Worm (Caenorhabditis elegans) whole organism, L2 larva: ENCODE measurements around the gene F56A11.6.

Experiments
- C34F6.9 ChIP-seq: fragments of 150-350 bp; optimal IDR thresholded peaks from 2 replicates; lab custom pipeline; 2014; ENCODE audit warnings: missing biosample characterization, missing genetic modification characterization
- F13H6.1 ChIP-seq: sonication (generic microtip); optimal IDR thresholded peaks from 2 replicates; lab custom pipeline; 2016; ENCODE audit warnings: missing genetic modification characterization, missing compliant biosample characterization
- R02D3.7 ChIP-seq: fragments of 150-350 bp; optimal IDR thresholded peaks from 2 replicates; lab custom pipeline; 2014; ENCODE audit warnings: missing biosample characterization, missing genetic modification characterization
- ZK546.5 ChIP-seq: sonication (generic microtip); optimal IDR thresholded peaks from 2 replicates; lab custom pipeline; 2017; ENCODE audit warnings: missing biosample characterization, missing genetic modification characterization
- alr-1 ChIP-seq: fragments of 150-350 bp; optimal IDR thresholded peaks from 2 replicates; lab custom pipeline; 2014; ENCODE audit warnings: missing biosample characterization, missing genetic modification characterization
- blmp-1 ChIP-seq: sonication (generic microtip); optimal IDR thresholded peaks from 2 replicates; lab custom pipeline; 2017; ENCODE audit warnings: missing genetic modification characterization, mild to moderate bottlenecking, missing compliant biosample characterization, antibody characterized with exemption, moderate library complexity; ENCODE audit not compliant: insufficient read depth
- ceh-16 ChIP-seq: fragments of 150-350 bp; optimal IDR thresholded peaks from 2 replicates; lab custom pipeline; 2014; ENCODE audit warnings: missing biosample characterization, missing genetic modification characterization
- crh-2 ChIP-seq: sonication (generic microtip); optimal IDR thresholded peaks from 2 replicates; lab custom pipeline; 2017; ENCODE audit warnings: missing biosample characterization, missing genetic modification characterization
- dmd-4 ChIP-seq: sonication (generic microtip); optimal IDR thresholded peaks from 2 replicates; lab custom pipeline; 2017; ENCODE audit warnings: missing biosample characterization, missing genetic modification characterization
- elt-3 ChIP-seq: sonication (generic microtip); optimal IDR thresholded peaks from 2 replicates; lab custom pipeline; 2017; ENCODE audit warnings: missing biosample characterization, missing genetic modification characterization
- fos-1 ChIP-seq: fragments of 150-350 bp; optimal IDR thresholded peaks from 2 replicates; lab custom pipeline; 2014; ENCODE audit warnings: missing biosample characterization, missing genetic modification characterization
- gmeb-1 ChIP-seq: fragments of 150-350 bp; optimal IDR thresholded peaks from 2 replicates; lab custom pipeline; 2014; ENCODE audit warnings: missing biosample characterization, missing genetic modification characterization
- lin-11 ChIP-seq: fragments of 150-350 bp; sonication (generic microtip); optimal IDR thresholded peaks from 2 replicates; lab custom pipeline; 2014; ENCODE audit warnings: missing biosample characterization, missing genetic modification characterization, inconsistent platforms, mixed read lengths
- lin-13 ChIP-seq: fragments of 150-350 bp; optimal IDR thresholded peaks from 2 replicates; lab custom pipeline; 2014; ENCODE audit warnings: missing biosample characterization, missing genetic modification reagents, missing genetic modification characterization
- lin-39 ChIP-seq: fragments of 150-350 bp; optimal IDR thresholded peaks from 2 replicates; lab custom pipeline; 2014; ENCODE audit warnings: missing biosample characterization, missing genetic modification reagents, missing genetic modification characterization
- lsy-2 ChIP-seq, 2 experiments: fragments of 150-350 bp in 1 of 2; sonication (generic microtip) in 1 of 2; optimal IDR thresholded peaks; 2 replicates each; lab custom pipeline; 2014 to 2017; ENCODE audit warnings: missing biosample characterization in 2 of 2, missing genetic modification characterization in 2 of 2
- mbf-1 ChIP-seq: sonication (generic microtip); optimal IDR thresholded peaks from 2 replicates; lab custom pipeline; 2017; ENCODE audit warnings: missing biosample characterization, missing genetic modification characterization
- mdl-1 ChIP-seq, 2 experiments: fragments of 150-350 bp in 1 of 2; sonication (generic microtip) in 1 of 2; optimal IDR thresholded peaks; 2 replicates each; lab custom pipeline; 2017; ENCODE audit warnings: missing biosample characterization in 2 of 2, missing genetic modification characterization in 2 of 2
- nhr-10 ChIP-seq: sonication (generic microtip); optimal IDR thresholded peaks from 2 replicates; lab custom pipeline; 2017; ENCODE audit warnings: missing biosample characterization, missing genetic modification characterization
- nhr-11 ChIP-seq: fragments of 150-350 bp; optimal IDR thresholded peaks from 2 replicates; lab custom pipeline; 2014; ENCODE audit warnings: missing biosample characterization, missing genetic modification characterization
- nhr-12 ChIP-seq: fragments of 150-350 bp; optimal IDR thresholded peaks from 2 replicates; lab custom pipeline; 2014; ENCODE audit warnings: missing biosample characterization, missing genetic modification characterization
- nhr-129 ChIP-seq: fragments of 150-350 bp; optimal IDR thresholded peaks from 2 replicates; lab custom pipeline; 2014; ENCODE audit warnings: missing biosample characterization, missing genetic modification characterization
- nhr-21 ChIP-seq: fragments of 150-350 bp; optimal IDR thresholded peaks from 2 replicates; lab custom pipeline; 2014; ENCODE audit warnings: missing biosample characterization, missing genetic modification characterization
- nhr-237 ChIP-seq: fragments of 150-350 bp; optimal IDR thresholded peaks from 2 replicates; lab custom pipeline; 2014; ENCODE audit warnings: missing biosample characterization, missing genetic modification characterization
- nhr-25 ChIP-seq: fragments of 150-350 bp; sonication (generic microtip); optimal IDR thresholded peaks from 3 replicates; lab custom pipeline; 2014; ENCODE audit warnings: missing biosample characterization, missing genetic modification characterization
- nhr-6 ChIP-seq: fragments of 150-350 bp; optimal IDR thresholded peaks from 2 replicates; lab custom pipeline; 2014; ENCODE audit warnings: missing biosample characterization, missing genetic modification characterization
- nhr-77 ChIP-seq: fragments of 150-350 bp; optimal IDR thresholded peaks from 2 replicates; lab custom pipeline; 2014; ENCODE audit warnings: missing biosample characterization, missing genetic modification characterization
- skn-1 ChIP-seq: sonication (generic microtip); optimal IDR thresholded peaks from 2 replicates; lab custom pipeline; 2017; ENCODE audit warnings: missing biosample characterization, missing genetic modification characterization
- sma-3 ChIP-seq: sonication (generic microtip); optimal IDR thresholded peaks from 2 replicates; lab custom pipeline; 2016; ENCODE audit warnings: missing genetic modification reagents, missing genetic modification characterization, missing compliant biosample characterization
- snpc-4 ChIP-seq: fragments of 150-350 bp; optimal IDR thresholded peaks from 2 replicates; lab custom pipeline; 2014; ENCODE audit warnings: missing biosample characterization, missing genetic modification characterization
- unc-55 ChIP-seq: fragments of 150-350 bp; sonication (generic microtip); optimal IDR thresholded peaks from 3 replicates; lab custom pipeline; 2014; ENCODE audit warnings: missing biosample characterization, missing genetic modification reagents, missing genetic modification characterization
- unc-62 ChIP-seq: fragments of 150-350 bp; optimal IDR thresholded peaks from 2 replicates; lab custom pipeline; 2014; ENCODE audit warnings: missing biosample characterization, missing genetic modification reagents, missing genetic modification characterization
- zag-1 ChIP-seq: fragments of 150-350 bp; optimal IDR thresholded peaks from 2 replicates; lab custom pipeline; 2014; ENCODE audit warnings: missing biosample characterization, missing genetic modification characterization
- ztf-1 ChIP-seq: fragments of 200-800 bp; sonication (Bioruptor generic); conservative IDR thresholded peaks from 2 replicates; pipeline ENCODE4 v1.3.6; 2022; ENCODE audit warnings: missing genetic modification characterization, missing compliant biosample characterization
- ztf-11 ChIP-seq: sonication (generic microtip); optimal IDR thresholded peaks from 2 replicates; lab custom pipeline; 2017; ENCODE audit warnings: missing biosample characterization, missing genetic modification characterization
- ztf-4 ChIP-seq: fragments of 150-350 bp; optimal IDR thresholded peaks from 2 replicates; lab custom pipeline; 2014; ENCODE audit warnings: missing biosample characterization, missing genetic modification characterization

Gene F56A11.6

ce11 chrIV:622989-623388 lies 41.0 kb upstream of the F56A11.6 start:
- TF ChIP-seq snpc-4 = no peak
- no peak for TF ChIP-seq nhr-10 (tag; lab: Kevin White, UChicago)
- no peak for TF ChIP-seq lsy-2 (tag; optimal IDR thresholded peaks at IDR 0.05; lab: Kevin White, UChicago)
- TF ChIP-seq dmd-4 (tag; lab: Kevin White, UChicago) = no peak
- TF ChIP-seq ztf-4 (tag; lab: Kevin White, UChicago) = no peak
- TF ChIP-seq skn-1 = no peak
- TF ChIP-seq nhr-237 (tag; lab: Kevin White, UChicago) = no peak
- no peak for TF ChIP-seq ztf-1 (GFP tag; lab: Robert Waterston, UW)
- TF ChIP-seq elt-3 (tag; lab: Kevin White, UChicago) = no peak
- TF ChIP-seq blmp-1 = no peak
- no peak for TF ChIP-seq C34F6.9 (tag; lab: Kevin White, UChicago)
- no peak for TF ChIP-seq alr-1
- no peak for TF ChIP-seq unc-55
- TF ChIP-seq nhr-25 = no peak
- TF ChIP-seq, all 48 proteins: peak for 0

- TF ChIP-seq lsy-2 (tag; optimal IDR thresholded peaks at IDR 0.05; lab: Kevin White, UChicago) = peak in 1 of 2 experiments; percentile 62
- no peak for TF ChIP-seq R02D3.7
- TF ChIP-seq lin-11 = peak; percentile 51
- peak; percentile 37 for TF ChIP-seq sma-3
- peak; percentile 25 for TF ChIP-seq nhr-77 (tag; lab: Kevin White, UChicago)
- TF ChIP-seq unc-55 = peak; percentile 72
- TF ChIP-seq lin-13 (GFP tag; lab: Kevin White, UChicago) = peak; percentile 55
- no peak for TF ChIP-seq nhr-11 (tag; lab: Kevin White, UChicago)
- peak; percentile 49 for TF ChIP-seq fos-1 (tag; lab: Kevin White, UChicago)
- TF ChIP-seq gmeb-1 (tag; lab: Kevin White, UChicago) = peak; percentile 61
- peak; percentile 47 for TF ChIP-seq nhr-21 (tag; lab: Kevin White, UChicago)
- peak; percentile 40 for TF ChIP-seq C34F6.9 (tag; lab: Kevin White, UChicago)
- no peak for TF ChIP-seq F13H6.1 (tag; lab: Kevin White, UChicago)
- TF ChIP-seq nhr-129 (tag; lab: Kevin White, UChicago) = peak; percentile 68
- peak; percentile 3 for TF ChIP-seq snpc-4
- no peak for TF ChIP-seq lin-39
These were observed 38.3 kb upstream of the F56A11.6 start for ce11 chrIV:620324-620723.

- TF ChIP-seq lin-13 (GFP tag; lab: Kevin White, UChicago) (no peak), mdl-1 (tag; optimal IDR thresholded peaks at IDR 0.05; lab: Kevin White, UChicago) (no peak), nhr-11 (tag; lab: Kevin White, UChicago) (no peak), ZK546.5 (tag; lab: Kevin White, UChicago) (no peak), ceh-16 (tag; lab: Kevin White, UChicago) (no peak), nhr-6 (no peak)
These were observed 37.7 kb upstream of the F56A11.6 start for ce11 chrIV:619766-620165.

ce11 chrIV:615244-615643 lies 33.2 kb upstream of the F56A11.6 start, which contains the start of gene C18H7.1:
C18H7.1 (plus strand) TSS chrIV:615544.
- TF ChIP-seq nhr-237 (tag; lab: Kevin White, UChicago) = no peak
- no peak for TF ChIP-seq nhr-11 (tag; lab: Kevin White, UChicago)
- no peak for TF ChIP-seq lin-39

ce11 chrIV:613155-613554 lies 31.1 kb upstream of the F56A11.6 start:
- TF ChIP-seq ztf-1 (GFP tag; lab: Robert Waterston, UW) = no peak
- no peak for TF ChIP-seq crh-2
- TF ChIP-seq nhr-12 (tag; lab: Kevin White, UChicago) = no peak
- TF ChIP-seq nhr-25 = no peak
- no peak for TF ChIP-seq unc-62
- no peak for TF ChIP-seq nhr-77 (tag; lab: Kevin White, UChicago)
- TF ChIP-seq unc-55 = no peak
- TF ChIP-seq zag-1 (tag; lab: Kevin White, UChicago) = no peak
- TF ChIP-seq mdl-1 (tag; optimal IDR thresholded peaks at IDR 0.05; lab: Kevin White, UChicago) = no peak
- no peak for TF ChIP-seq lin-13 (GFP tag; lab: Kevin White, UChicago)
- no peak for TF ChIP-seq mbf-1 (tag; lab: Kevin White, UChicago)
- TF ChIP-seq fos-1 (tag; lab: Kevin White, UChicago) = no peak
- TF ChIP-seq R02D3.7 = no peak
- no peak for TF ChIP-seq ztf-4 (tag; lab: Kevin White, UChicago)
- TF ChIP-seq nhr-237 (tag; lab: Kevin White, UChicago) = no peak
- TF ChIP-seq nhr-11 (tag; lab: Kevin White, UChicago) = no peak
- TF ChIP-seq ztf-11 (tag; lab: Kevin White, UChicago) = no peak
- TF ChIP-seq gmeb-1 (tag; lab: Kevin White, UChicago) = no peak
- no peak for TF ChIP-seq sma-3
